Worm (Caenorhabditis elegans): ENCODE data around the gene srx-14.

DNA sequence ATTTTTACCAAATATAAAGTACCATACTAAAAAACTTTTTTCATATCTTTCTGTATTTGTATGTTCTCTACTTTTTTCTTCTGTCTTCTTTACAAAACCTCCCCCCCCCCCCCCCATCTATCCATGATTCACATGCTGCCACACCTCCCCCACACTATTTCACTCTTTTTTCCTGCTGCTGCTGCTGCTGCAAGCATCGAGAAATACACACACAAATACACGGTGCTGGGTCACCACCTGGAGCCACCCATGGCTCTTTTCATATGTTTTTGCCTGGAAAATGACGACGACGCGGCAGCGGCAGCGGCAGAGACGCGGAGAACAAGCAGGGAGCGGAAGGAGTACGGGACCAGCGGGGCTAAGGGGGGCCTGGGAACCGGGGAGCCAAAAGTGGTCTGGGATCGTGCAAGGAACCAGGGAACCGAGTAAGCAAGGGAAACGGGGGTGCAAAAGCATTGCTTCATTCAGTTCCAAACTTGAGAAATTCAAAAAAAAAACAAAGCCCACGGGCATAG, 44.8 kb downstream of the srx-14 start:
- no peak for TF ChIP-seq him-1 (tag; optimal IDR thresholded peaks at IDR 0.05)
- TF ChIP-seq dao-5 (tag; optimal IDR thresholded peaks at IDR 0.05), result no peak
- no peak for TF ChIP-seq W03F9.2 (tag; optimal IDR thresholded peaks at IDR 0.05)

Measured in whole organism, L4/young adult.